Fruit fly (Drosophila melanogaster): Measurements from ENCODE around the gene CG43295.

DNA sequence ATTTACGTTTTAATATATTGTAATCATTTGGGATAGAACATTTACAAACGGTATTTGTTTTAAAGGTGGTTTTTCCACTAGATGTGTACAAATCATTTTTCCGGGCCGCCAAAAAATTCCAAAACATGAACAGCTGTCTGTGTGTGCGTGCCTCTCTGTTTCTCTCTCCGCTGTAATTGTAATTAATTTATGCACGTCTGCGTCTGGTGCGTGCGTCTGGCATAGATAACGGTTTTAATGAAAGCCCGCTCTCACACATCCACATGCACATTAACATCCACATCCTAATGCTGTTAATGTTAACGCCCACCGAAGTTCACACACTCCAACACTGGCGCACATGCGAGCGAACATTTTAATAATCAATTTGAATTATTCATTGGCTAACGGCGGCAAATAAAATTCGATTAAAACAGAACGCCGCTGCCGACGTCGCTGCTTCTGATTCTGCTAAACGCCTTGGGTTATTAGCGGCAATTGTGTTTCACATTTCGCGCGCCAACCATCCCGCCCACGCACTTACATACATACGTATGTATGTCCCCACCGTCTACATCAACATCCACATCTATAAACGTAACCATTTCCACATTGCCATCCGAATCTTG lies 40.4 kb downstream of the CG43295 start:
- TF ChIP-seq Sox14 (GFP tag; optimal IDR thresholded peaks at IDR 0.05) (no peak), CG8119 (GFP tag; IDR thresholded peaks at IDR 0.05) (no peak)

All from whole organism, prepupa.